Worm (Caenorhabditis elegans) whole organism, L4/young adult: ENCODE data around the gene cpin-1.

ENCODE experiments used
- dao-5 ChIP-seq: sonication (generic microtip); optimal IDR thresholded peaks from 2 replicates; lab custom pipeline; 2016; ENCODE audit warnings: missing genotype, missing genetic modification characterization, moderate library complexity, missing compliant biosample characterization
- him-1 ChIP-seq: sonication (generic microtip); optimal IDR thresholded peaks from 2 replicates; lab custom pipeline; 2016; ENCODE audit warnings: missing genotype, missing genetic modification reagents, missing genetic modification characterization, missing compliant biosample characterization

- TF ChIP-seq dao-5 (tag; lab: Kevin White, UChicago) (no peak), him-1 (no peak)
Observed at ce11 chrIV:9403761-9404420, 46.6 kb upstream of the cpin-1 start.
